Worm (Caenorhabditis elegans) whole organism, L1 larva: ENCODE results near the gene rpn-5.

ENCODE experiments used
- aly-2 ChIP-seq: fragments of 150-350 bp; optimal IDR thresholded peaks from 2 replicates; lab custom pipeline; 2014; ENCODE audit warnings: missing biosample characterization, missing genetic modification characterization
- ama-1 ChIP-seq: fragments of 150-350 bp; optimal IDR thresholded peaks from 2 replicates; lab custom pipeline; 2014
- blmp-1 ChIP-seq: fragments of 150-350 bp; optimal IDR thresholded peaks from 2 replicates; lab custom pipeline; 2014; ENCODE audit warnings: missing biosample characterization, missing genetic modification characterization
- ceh-63 ChIP-seq: fragments of 200-800 bp; sonication (Bioruptor generic); optimal IDR thresholded peaks from 2 replicates; lab custom pipeline; 2018; ENCODE audit warnings: mild to moderate bottlenecking, missing genetic modification characterization, missing compliant biosample characterization
- ceh-90 ChIP-seq: sonication (generic microtip); optimal IDR thresholded peaks from 2 replicates; lab custom pipeline; 2016; ENCODE audit warnings: missing genetic modification characterization, missing compliant biosample characterization
- efl-1 ChIP-seq, 4 experiments: fragments of 150-350 bp; optimal IDR thresholded peaks in 3 of 4; peaks in 1 of 4; 1 replicate in 1 of 4; 2 replicates in 3 of 4; lab custom pipeline; 2014; ENCODE audit warnings: missing biosample characterization in 2 of 4, missing genetic modification characterization in 2 of 4, missing genetic modification reagents in 2 of 4
- egl-13 ChIP-seq: sonication (generic microtip); optimal IDR thresholded peaks from 2 replicates; lab custom pipeline; 2016; ENCODE audit warnings: missing genotype, missing genetic modification reagents, missing genetic modification characterization, missing compliant biosample characterization
- egl-27 ChIP-seq, 2 experiments: fragments of 150-350 bp in 1 of 2; sonication (generic microtip); optimal IDR thresholded peaks; 3 replicates each; lab custom pipeline; 2017 to 2018; ENCODE audit warnings: missing biosample characterization in 2 of 2, missing genetic modification characterization in 2 of 2, missing genetic modification reagents in 2 of 2
- elt-2 ChIP-seq: sonication (generic microtip); optimal IDR thresholded peaks from 2 replicates; lab custom pipeline; 2016; ENCODE audit warnings: missing genetic modification characterization, mild to moderate bottlenecking, inconsistent platforms, missing compliant biosample characterization, missing genetic modification reagents
- fos-1 ChIP-seq: fragments of 150-350 bp; optimal IDR thresholded peaks from 2 replicates; lab custom pipeline; 2014; ENCODE audit warnings: missing biosample characterization, missing genetic modification characterization
- hpl-2 ChIP-seq: fragments of 150-350 bp; optimal IDR thresholded peaks from 2 replicates; lab custom pipeline; 2014; ENCODE audit warnings: missing biosample characterization, missing genetic modification reagents, missing genetic modification characterization
- lin-13 ChIP-seq: fragments of 150-350 bp; optimal IDR thresholded peaks from 2 replicates; lab custom pipeline; 2014; ENCODE audit warnings: missing biosample characterization, missing genetic modification reagents, missing genetic modification characterization
- lin-14 ChIP-seq: fragments of 200-800 bp; sonication (Bioruptor generic); optimal IDR thresholded peaks from 2 replicates; lab custom pipeline; 2018; ENCODE audit warnings: mild to moderate bottlenecking, missing genetic modification characterization, moderate library complexity, missing compliant biosample characterization
- lir-3 ChIP-seq: sonication (generic microtip); optimal IDR thresholded peaks from 2 replicates; lab custom pipeline; 2016; ENCODE audit warnings: mild to moderate bottlenecking, missing genetic modification characterization, moderate library complexity, missing compliant biosample characterization; ENCODE audit not compliant: poor library complexity
- lsy-2 ChIP-seq, 2 experiments: fragments of 150-350 bp; optimal IDR thresholded peaks; 2 replicates each; lab custom pipeline; 2014; ENCODE audit warnings: missing biosample characterization in 2 of 2, missing genetic modification characterization in 2 of 2
- mab-9 ChIP-seq: fragments of 200-800 bp; sonication (Bioruptor generic); IDR thresholded peaks from 2 replicates; pipeline ENCODE4 v1.3.6; 2022; ENCODE audit warnings: missing genetic modification reagents, missing genetic modification characterization, missing compliant biosample characterization
- nhr-20 ChIP-seq: sonication (generic microtip); optimal IDR thresholded peaks from 2 replicates; lab custom pipeline; 2016; ENCODE audit warnings: mild to moderate bottlenecking, missing genetic modification characterization, missing compliant biosample characterization
- nhr-28 ChIP-seq: fragments of 150-350 bp; optimal IDR thresholded peaks from 2 replicates; lab custom pipeline; 2014; ENCODE audit warnings: missing biosample characterization, missing genetic modification characterization
- nhr-47 ChIP-seq: sonication (generic microtip); optimal IDR thresholded peaks from 2 replicates; lab custom pipeline; 2016; ENCODE audit warnings: mild to moderate bottlenecking, missing genetic modification characterization, moderate library complexity, missing compliant biosample characterization
- nhr-71 ChIP-seq: sonication (generic microtip); optimal IDR thresholded peaks from 2 replicates; lab custom pipeline; 2016; ENCODE audit warnings: mild to moderate bottlenecking, missing genetic modification characterization, moderate library complexity, missing compliant biosample characterization
- nhr-77 ChIP-seq: fragments of 150-350 bp; optimal IDR thresholded peaks from 2 replicates; lab custom pipeline; 2014; ENCODE audit warnings: missing biosample characterization, missing genetic modification characterization
- nhr-85 ChIP-seq: sonication (generic microtip); peaks from one replicate; lab custom pipeline; 2016; ENCODE audit warnings: missing genetic modification characterization, inconsistent platforms, missing compliant biosample characterization
- nhr-90 ChIP-seq: sonication (generic microtip); optimal IDR thresholded peaks from 2 replicates; lab custom pipeline; 2016; ENCODE audit warnings: mild to moderate bottlenecking, missing genetic modification characterization, missing compliant biosample characterization; ENCODE audit not compliant: poor library complexity
- pag-3 ChIP-seq: sonication (generic microtip); optimal IDR thresholded peaks from 2 replicates; lab custom pipeline; 2017; ENCODE audit warnings: missing genetic modification characterization, mild to moderate bottlenecking, missing compliant biosample characterization, antibody characterized with exemption, borderline replicate concordance; ENCODE audit not compliant: insufficient read depth
- pax-3 ChIP-seq: fragments of 200-800 bp; sonication (Bioruptor generic); optimal IDR thresholded peaks from 2 replicates; lab custom pipeline; 2018; ENCODE audit warnings: mild to moderate bottlenecking, missing genetic modification characterization, moderate library complexity, missing compliant biosample characterization
- rnt-1 ChIP-seq: sonication (generic microtip); optimal IDR thresholded peaks from 2 replicates; lab custom pipeline; 2016; ENCODE audit warnings: mild to moderate bottlenecking, missing genetic modification characterization, moderate library complexity, missing compliant biosample characterization
- snpc-4 ChIP-seq: fragments of 150-350 bp; optimal IDR thresholded peaks from 2 replicates; lab custom pipeline; 2014; ENCODE audit warnings: missing biosample characterization, missing genetic modification characterization
- snu-23 ChIP-seq: sonication (generic microtip); optimal IDR thresholded peaks from 2 replicates; lab custom pipeline; 2016; ENCODE audit warnings: missing genetic modification characterization, missing compliant biosample characterization
- sox-4 ChIP-seq: sonication (generic microtip); optimal IDR thresholded peaks from 2 replicates; lab custom pipeline; 2016; ENCODE audit warnings: missing genetic modification characterization, missing compliant biosample characterization
- sptf-1 ChIP-seq: fragments of 150-350 bp; optimal IDR thresholded peaks from 2 replicates; lab custom pipeline; 2014; ENCODE audit warnings: missing biosample characterization, missing genetic modification characterization
- swsn-7 ChIP-seq: sonication (generic microtip); optimal IDR thresholded peaks from 2 replicates; lab custom pipeline; 2016; ENCODE audit warnings: missing genetic modification characterization, missing compliant biosample characterization
- tlp-1 ChIP-seq: fragments of 150-350 bp; optimal IDR thresholded peaks from 2 replicates; lab custom pipeline; 2014; ENCODE audit warnings: missing biosample characterization, missing genetic modification characterization
- unc-30 ChIP-seq: sonication (generic microtip); optimal IDR thresholded peaks from 2 replicates; lab custom pipeline; 2017; ENCODE audit warnings: missing biosample characterization, missing genetic modification characterization
- vab-15 ChIP-seq: sonication (generic microtip); optimal IDR thresholded peaks from 2 replicates; lab custom pipeline; 2017; ENCODE audit warnings: missing genotype, mild to moderate bottlenecking, missing genetic modification characterization, missing compliant biosample characterization
- ztf-4 ChIP-seq: fragments of 150-350 bp; optimal IDR thresholded peaks from 2 replicates; lab custom pipeline; 2014; ENCODE audit warnings: missing biosample characterization, missing genetic modification characterization

Gene rpn-5

DNA sequence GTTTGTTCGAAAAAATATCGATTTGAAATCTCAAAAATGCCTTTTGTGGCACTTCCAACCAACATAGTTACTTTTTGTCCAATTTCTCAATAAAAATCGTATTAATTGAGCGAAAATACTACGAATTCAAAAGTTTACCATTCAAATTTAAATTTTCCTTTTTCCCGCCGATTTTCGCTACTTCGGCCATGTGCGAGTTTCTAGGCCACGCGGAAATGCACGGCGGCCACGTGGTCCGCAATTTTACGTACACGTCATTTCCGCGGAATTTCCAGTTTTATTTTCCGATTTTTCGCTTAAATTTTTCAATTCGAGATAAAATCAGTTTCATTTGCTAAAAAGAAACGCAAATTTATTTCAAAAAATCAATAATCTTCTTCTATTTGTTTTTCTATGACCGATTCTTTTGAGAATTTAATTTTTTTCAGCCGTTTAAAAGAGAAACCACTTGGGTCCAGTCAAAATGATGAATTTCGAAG lies 41.8 kb upstream of the rpn-5 start, which contains the start of gene eas-1 (continued):
- TF ChIP-seq unc-30, result no peak
- no peak for TF ChIP-seq tlp-1 (tag; lab: Kevin White, UChicago)
- TF ChIP-seq aly-2 (tag; lab: Kevin White, UChicago), result no peak
- no peak for TF ChIP-seq egl-27 (tag; optimal IDR thresholded peaks at IDR 0.05; lab: Kevin White, UChicago)
- no peak for TF ChIP-seq sptf-1 (tag; lab: Kevin White, UChicago)
- peak; percentile 90 for TF ChIP-seq nhr-90 (tag; lab: Kevin White, UChicago)
- TF ChIP-seq swsn-7 (tag; lab: Kevin White, UChicago), result peak; percentile 79
- TF ChIP-seq hpl-2, result peak; percentile 47
- peak; percentile 69 for TF ChIP-seq mab-9
- TF ChIP-seq nhr-77 (tag; lab: Kevin White, UChicago), result no peak
- peak; percentile 57 for TF ChIP-seq vab-15 (tag; lab: Kevin White, UChicago)
- TF ChIP-seq, all 84 proteins: peak for 58

DNA sequence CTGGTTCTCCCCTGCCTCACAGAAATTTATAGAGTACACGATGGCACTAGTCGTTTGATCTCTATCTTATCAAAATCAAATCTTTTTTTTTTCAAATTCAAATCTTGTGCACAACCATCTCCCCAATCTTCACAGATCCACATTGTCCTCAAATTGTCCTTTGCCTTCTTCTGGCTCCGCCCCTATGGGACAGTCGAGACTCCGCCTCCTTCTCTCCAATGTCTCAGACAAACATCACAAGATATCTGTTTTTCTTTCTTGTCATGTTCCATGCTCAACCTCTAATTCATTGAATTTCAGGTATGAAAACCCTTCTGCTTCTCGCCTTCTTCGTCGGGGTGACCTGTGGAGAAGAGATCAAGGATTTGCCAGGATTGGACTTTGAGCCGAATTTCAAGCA lies 39.1 kb upstream of the rpn-5 start, which contains the start of gene ctsa-1.1:
Gene ctsa-1.1 (plus strand): TSS at position 301 of the 400 bp plus-strand sequence.
- TF ChIP-seq rnt-1 (tag; lab: Kevin White, UChicago) (peak; percentile 8), egl-13 (no peak), aly-2 (tag; lab: Kevin White, UChicago) (no peak)

DNA sequence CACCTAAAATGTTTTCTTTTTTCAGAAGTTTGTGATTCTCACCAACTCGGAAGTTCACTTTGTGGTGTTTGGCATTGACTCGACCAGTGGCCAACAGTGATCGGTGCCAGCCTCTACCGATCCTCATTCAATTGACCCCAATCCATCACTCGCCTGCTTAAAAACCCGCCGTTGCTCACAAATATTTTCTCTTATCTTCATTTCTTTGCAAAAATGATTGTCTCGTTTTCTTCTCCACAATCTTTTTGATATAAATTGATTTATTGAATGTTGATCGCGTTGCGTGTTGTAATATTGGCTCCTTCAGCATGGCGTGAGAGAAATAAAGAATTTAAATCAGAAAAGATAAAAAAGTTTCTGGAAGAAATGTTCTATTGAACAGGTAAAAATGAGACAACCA lies 38.4 kb upstream of the rpn-5 start:
- peak; percentile 38 for TF ChIP-seq rnt-1 (tag; lab: Kevin White, UChicago)
- TF ChIP-seq pag-3 (tag; lab: Kevin White, UChicago), result peak; percentile 58
- peak; percentile 65 for TF ChIP-seq nhr-71 (tag; lab: Kevin White, UChicago)
- TF ChIP-seq efl-1 (optimal IDR thresholded peaks at IDR 0.05; lab: Kevin White, UChicago), result peak in 1 of 2 experiments; percentile 12
- TF ChIP-seq efl-1 (GFP tag; optimal IDR thresholded peaks at IDR 0.05 in 1 of 2; lab: Kevin White, UChicago), result peak in 1 of 2 experiments; percentile 82
- TF ChIP-seq snu-23, result peak; percentile 19
- TF ChIP-seq lin-14 (GFP tag; lab: Kevin White, UChicago), result peak; percentile 60
- TF ChIP-seq lsy-2 (tag; optimal IDR thresholded peaks at IDR 0.05; lab: Kevin White, UChicago), result peak; percentile 19 to 20
- no peak for TF ChIP-seq snpc-4 (tag; lab: Kevin White, UChicago)
- TF ChIP-seq fos-1 (tag; lab: Kevin White, UChicago), result no peak

DNA sequence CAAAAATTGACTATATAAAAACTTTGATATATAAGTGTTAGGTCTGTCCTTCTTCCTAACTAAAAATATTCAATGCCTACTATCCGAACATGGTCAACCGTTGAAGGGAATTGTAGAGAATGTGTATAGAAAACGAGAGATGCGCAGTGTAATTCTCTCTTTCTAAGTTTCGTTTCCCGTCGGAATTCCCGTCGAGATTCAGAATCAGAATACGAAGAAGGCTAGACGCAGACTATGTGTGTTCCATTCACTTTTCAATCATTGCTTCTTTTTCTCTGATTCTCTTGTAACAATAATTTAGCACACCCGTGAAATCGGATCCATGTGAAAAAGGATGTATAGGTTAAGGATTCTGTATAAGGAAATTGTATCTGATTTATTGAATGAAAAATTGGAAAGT lies 36.2 kb upstream of the rpn-5 start:
- TF ChIP-seq snpc-4 (tag; lab: Kevin White, UChicago) (no peak), pax-3 (tag; lab: Kevin White, UChicago) (no peak), nhr-20 (tag; lab: Kevin White, UChicago) (no peak), lin-14 (GFP tag; lab: Kevin White, UChicago) (peak; percentile 65), nhr-85 (tag; lab: Kevin White, UChicago) (peak; percentile 54), nhr-28 (tag; lab: Kevin White, UChicago) (no peak), nhr-47 (no peak), elt-2 (no peak), lir-3 (tag; lab: Kevin White, UChicago) (no peak), blmp-1 (peak; percentile 100), lin-13 (no peak), lsy-2 (tag; optimal IDR thresholded peaks at IDR 0.05; lab: Kevin White, UChicago) (peak in 1 of 2 experiments; percentile 11), sox-4 (tag; lab: Kevin White, UChicago) (no peak)

DNA sequence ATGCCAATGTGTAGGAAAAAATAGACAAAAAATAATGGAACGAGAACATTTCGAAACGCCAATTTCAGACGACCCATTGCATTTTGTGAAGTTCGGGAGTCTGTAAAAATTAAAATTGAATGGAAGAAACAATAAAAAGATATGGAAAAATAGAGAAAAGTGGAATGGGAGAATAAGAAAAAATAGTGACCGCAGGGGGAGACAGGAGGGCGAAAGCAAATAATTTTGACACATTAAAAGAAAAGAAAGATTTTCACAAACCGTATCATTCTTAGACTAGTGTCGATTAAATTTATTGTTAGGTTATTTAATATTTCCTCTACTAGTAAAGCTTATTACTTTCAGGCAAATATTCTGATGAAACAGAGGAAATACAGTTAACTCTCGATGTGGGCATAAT lies 35.6 kb upstream of the rpn-5 start, which contains the start of gene F41C3.11:
Gene F41C3.11 (minus strand): TSS at position 101 of the 400 bp plus-strand sequence.
- TF ChIP-seq blmp-1 (peak; percentile 25), ceh-63 (GFP tag; lab: Kevin White, UChicago) (no peak), ceh-90 (tag; lab: Kevin White, UChicago) (no peak), ztf-4 (no peak), nhr-85 (tag; lab: Kevin White, UChicago) (no peak), sox-4 (tag; lab: Kevin White, UChicago) (no peak), ama-1 (lab: Kevin White, UChicago) (no peak), sptf-1 (tag; lab: Kevin White, UChicago) (no peak)
